Fruit fly (Drosophila melanogaster) whole organism, embryonic: ENCODE measurements around the gene CG33932.
A peak's percentile ranks its signal among the peaks of the same experiment; 100 is the strongest.

Source experiments
- Ada2b ChIP-seq: fragments of 200-800 bp; sonication (Bioruptor generic); IDR thresholded peaks from 2 replicates; pipeline ENCODE4 v1.3.6; 2022; ENCODE audit warnings: missing biosample characterization, missing genetic modification characterization
- Bgb ChIP-seq: fragments of 200-800 bp; sonication (Bioruptor generic); IDR thresholded peaks from 2 replicates; pipeline ENCODE4 v1.3.6; 2022; ENCODE audit warnings: missing biosample characterization, missing genetic modification characterization; ENCODE audit not compliant: partially characterized antibody
- CG10274 ChIP-seq: fragments of 200-800 bp; sonication (Bioruptor generic); optimal IDR thresholded peaks from 3 replicates; lab custom pipeline; 2017; ENCODE audit warnings: missing biosample characterization, mild to moderate bottlenecking, missing genetic modification characterization
- CG10654 ChIP-seq: fragments of 200-800 bp; sonication (Bioruptor generic); optimal IDR thresholded peaks from 2 replicates; lab custom pipeline; 2016; ENCODE audit warnings: missing biosample characterization, missing genetic modification characterization
- CG12659 ChIP-seq: fragments of 200-800 bp; sonication (Bioruptor generic); optimal IDR thresholded peaks from 3 replicates; lab custom pipeline; 2017; ENCODE audit warnings: mild to moderate bottlenecking, missing biosample characterization, missing genetic modification reagents, missing genetic modification characterization
- CG13894 ChIP-seq: fragments of 200-800 bp; sonication (Bioruptor generic); optimal IDR thresholded peaks from 3 replicates; lab custom pipeline; 2018; ENCODE audit warnings: missing biosample characterization, mild to moderate bottlenecking, missing genetic modification characterization, moderate library complexity
- CG17186 ChIP-seq: fragments of 200-800 bp; sonication (Bioruptor generic); optimal IDR thresholded peaks from 3 replicates; lab custom pipeline; 2017; ENCODE audit warnings: missing biosample characterization, missing genetic modification reagents, missing genetic modification characterization
- CG18011 ChIP-seq: fragments of 200-800 bp; sonication (Bioruptor generic); optimal IDR thresholded peaks from 2 replicates; lab custom pipeline; 2017; ENCODE audit warnings: missing biosample characterization, missing genetic modification characterization, mild to moderate bottlenecking, moderate library complexity, missing genotype
- CG30020 ChIP-seq: fragments of 200-800 bp; optimal IDR thresholded peaks from 2 replicates; lab custom pipeline; 2019; ENCODE audit warnings: missing biosample characterization, mild to moderate bottlenecking, missing genetic modification characterization, moderate library complexity
- CG30403 ChIP-seq: fragments of 200-800 bp; sonication (Bioruptor generic); optimal IDR thresholded peaks from 3 replicates; lab custom pipeline; 2016; ENCODE audit warnings: missing biosample characterization, missing genetic modification characterization
- CG34422 ChIP-seq: fragments of 200-800 bp; sonication (Bioruptor generic); IDR thresholded peaks from 3 replicates; pipeline ENCODE4 v1.3.6; 2022; ENCODE audit warnings: missing biosample characterization, missing genetic modification characterization
- CG4360 ChIP-seq: fragments of 200-800 bp; sonication (Bioruptor generic); IDR thresholded peaks from 2 replicates; pipeline ENCODE4 v1.3.6; 2022; ENCODE audit warnings: missing biosample characterization, missing genetic modification characterization
- CG6791 ChIP-seq: fragments of 200-800 bp; sonication (Bioruptor generic); IDR thresholded peaks from 3 replicates; pipeline ENCODE4 v1.3.6; 2022; ENCODE audit warnings: missing biosample characterization, missing genetic modification characterization; ENCODE audit not compliant: partially characterized antibody
- CG8290 ChIP-seq, 3 experiments: fragments of 200-800 bp; sonication (Bioruptor generic); optimal IDR thresholded peaks; 2 replicates each; lab custom pipeline; 2016 to 2019; ENCODE audit warnings: missing biosample characterization in 3 of 3, missing genetic modification characterization in 3 of 3, mild to moderate bottlenecking in 2 of 3, moderate library complexity in 1 of 3
- CG8388 ChIP-seq: fragments of 200-800 bp; sonication (Bioruptor generic); optimal IDR thresholded peaks from 2 replicates; lab custom pipeline; 2019; ENCODE audit warnings: missing biosample characterization, mild to moderate bottlenecking, missing genetic modification characterization, moderate library complexity
- CG8765 ChIP-seq: fragments of 200-800 bp; sonication (Bioruptor generic); IDR thresholded peaks from 2 replicates; pipeline ENCODE4 v1.3.6; 2022; ENCODE audit warnings: missing biosample characterization, missing genetic modification characterization
- Dp ChIP-seq: fragments of 200-800 bp; sonication (Bioruptor generic); optimal IDR thresholded peaks from 2 replicates; lab custom pipeline; 2018; ENCODE audit warnings: missing biosample characterization, mild to moderate bottlenecking, missing genetic modification characterization, moderate library complexity
- ERR ChIP-seq: fragments of 200-800 bp; sonication (Bioruptor generic); optimal IDR thresholded peaks from 2 replicates; lab custom pipeline; 2016; ENCODE audit warnings: missing biosample characterization, missing genetic modification characterization
- Fer3 ChIP-seq: fragments of 200-800 bp; sonication (Bioruptor generic); optimal IDR thresholded peaks from 2 replicates; lab custom pipeline; 2018; ENCODE audit warnings: missing biosample characterization, mild to moderate bottlenecking, missing genetic modification characterization, moderate library complexity
- Hmr ChIP-seq: fragments of 200-800 bp; sonication (Bioruptor generic); optimal IDR thresholded peaks from 3 replicates; lab custom pipeline; 2017; ENCODE audit warnings: mild to moderate bottlenecking, missing biosample characterization, missing genetic modification reagents, missing genetic modification characterization
- Hr3 ChIP-seq: fragments of 200-800 bp; sonication (Bioruptor generic); optimal IDR thresholded peaks from 3 replicates; lab custom pipeline; 2016; ENCODE audit warnings: missing biosample characterization, missing genetic modification characterization
- Lhr ChIP-seq: fragments of 200-800 bp; sonication (Bioruptor generic); optimal IDR thresholded peaks from 3 replicates; lab custom pipeline; 2017; ENCODE audit warnings: mild to moderate bottlenecking, missing biosample characterization, missing genetic modification reagents, missing genetic modification characterization
- MBD-R2 ChIP-seq: fragments of 200-800 bp; sonication (Bioruptor generic); IDR thresholded peaks from 2 replicates; pipeline ENCODE4 v1.3.6; 2022; ENCODE audit warnings: missing biosample characterization, missing genetic modification characterization
- MESR4 ChIP-seq: fragments of 200-800 bp; sonication (Bioruptor generic); optimal IDR thresholded peaks from 2 replicates; lab custom pipeline; 2018; ENCODE audit warnings: missing biosample characterization, mild to moderate bottlenecking, missing genetic modification characterization, moderate library complexity
- Ptx1 ChIP-seq: fragments of 200-800 bp; sonication (Bioruptor generic); IDR thresholded peaks from 2 replicates; pipeline ENCODE4 v1.3.6; 2022; ENCODE audit warnings: missing biosample characterization, missing genetic modification characterization
- Taf1 ChIP-seq: fragments of 200-800 bp; sonication (Bioruptor generic); IDR thresholded peaks from 2 replicates; pipeline ENCODE4 v1.3.6; 2022; ENCODE audit warnings: missing biosample characterization, missing genetic modification characterization
- YL-1 ChIP-seq: fragments of 200-800 bp; sonication (Bioruptor generic); optimal IDR thresholded peaks from 3 replicates; lab custom pipeline; 2017; ENCODE audit warnings: missing biosample characterization, mild to moderate bottlenecking, missing genetic modification characterization
- al ChIP-seq: fragments of 200-800 bp; sonication (Bioruptor generic); IDR thresholded peaks from 2 replicates; pipeline ENCODE4 v1.3.6; 2022; ENCODE audit warnings: missing biosample characterization, missing genetic modification characterization
- ato ChIP-seq: fragments of 200-800 bp; sonication (Bioruptor generic); IDR thresholded peaks from 2 replicates; pipeline ENCODE4 v1.3.6; 2022; ENCODE audit warnings: missing biosample characterization, missing genetic modification characterization; ENCODE audit not compliant: partially characterized antibody
- bcd ChIP-seq: fragments of 200-800 bp; sonication (Bioruptor generic); optimal IDR thresholded peaks from 2 replicates; lab custom pipeline; 2017; ENCODE audit warnings: missing biosample characterization, mild to moderate bottlenecking, missing genetic modification characterization
- croc ChIP-seq: fragments of 200-800 bp; sonication (Bioruptor generic); conservative IDR thresholded peaks from 3 replicates; pipeline ENCODE4 v1.3.6; 2022; ENCODE audit warnings: missing biosample characterization, missing genetic modification characterization
- ems ChIP-seq: fragments of 200-800 bp; sonication (Bioruptor generic); optimal IDR thresholded peaks from 3 replicates; lab custom pipeline; 2016; ENCODE audit warnings: missing biosample characterization, missing genetic modification characterization
- ewg ChIP-seq: fragments of 200-800 bp; sonication (Bioruptor generic); optimal IDR thresholded peaks from 3 replicates; lab custom pipeline; 2017; ENCODE audit warnings: mild to moderate bottlenecking, missing biosample characterization, missing genetic modification reagents, missing genetic modification characterization
- fd102C ChIP-seq: fragments of 200-800 bp; sonication (Bioruptor generic); optimal IDR thresholded peaks from 2 replicates; lab custom pipeline; 2018; ENCODE audit warnings: missing biosample characterization, mild to moderate bottlenecking, missing genetic modification characterization, moderate library complexity
- gcm ChIP-seq: fragments of 200-800 bp; sonication (Bioruptor generic); optimal IDR thresholded peaks from 2 replicates; lab custom pipeline; 2019; ENCODE audit warnings: missing biosample characterization, mild to moderate bottlenecking, missing genetic modification characterization, moderate library complexity
- gfzf ChIP-seq: fragments of 200-800 bp; sonication (Bioruptor generic); optimal IDR thresholded peaks from 2 replicates; lab custom pipeline; 2016; ENCODE audit warnings: missing biosample characterization, mild to moderate bottlenecking, missing genetic modification characterization, moderate library complexity
- grn ChIP-seq: fragments of 200-800 bp; sonication (Bioruptor generic); optimal IDR thresholded peaks from 3 replicates; lab custom pipeline; 2017; ENCODE audit warnings: missing biosample characterization, missing genetic modification characterization
- gt ChIP-seq: fragments of 200-800 bp; sonication (Bioruptor generic); IDR thresholded peaks from 2 replicates; pipeline ENCODE4 v1.3.6; 2022; ENCODE audit warnings: missing biosample characterization, missing genetic modification characterization
- ind ChIP-seq: fragments of 200-800 bp; sonication (Bioruptor generic); optimal IDR thresholded peaks from 3 replicates; lab custom pipeline; 2016; ENCODE audit warnings: missing biosample characterization, missing genetic modification characterization
- lilli ChIP-seq: fragments of 200-800 bp; sonication (Bioruptor generic); optimal IDR thresholded peaks from 3 replicates; lab custom pipeline; 2016; ENCODE audit warnings: missing biosample characterization, missing genetic modification characterization
- mld ChIP-seq: fragments of 200-800 bp; sonication (Bioruptor generic); IDR thresholded peaks from 3 replicates; pipeline ENCODE4 v1.3.6; 2022; ENCODE audit warnings: missing biosample characterization, missing genetic modification characterization; ENCODE audit not compliant: partially characterized antibody
- nmo ChIP-seq: fragments of 200-800 bp; sonication (Bioruptor generic); optimal IDR thresholded peaks from 2 replicates; lab custom pipeline; 2018; ENCODE audit warnings: missing biosample characterization, mild to moderate bottlenecking, missing genetic modification characterization, moderate library complexity
- pan ChIP-seq, 4 experiments: fragments of >200 bp in 3 of 4; fragments of 200-800 bp in 1 of 4; sonication (Bioruptor generic) in 1 of 4; optimal IDR thresholded peaks in 3 of 4; IDR thresholded peaks in 1 of 4; 2 replicates each; pipeline versions ENCODE4 v1.3.6 to Lab custom; 2017 to 2022; ENCODE audit warnings: missing biosample characterization in 2 of 4, missing genetic modification characterization in 2 of 4, mixed read lengths in 1 of 4
- sima ChIP-seq: fragments of 200-800 bp; sonication (Bioruptor generic); optimal IDR thresholded peaks from 2 replicates; lab custom pipeline; 2016; ENCODE audit warnings: missing biosample characterization, missing genetic modification characterization
- slp2 ChIP-seq: fragments of 200-800 bp; sonication (Bioruptor generic); optimal IDR thresholded peaks from 2 replicates; lab custom pipeline; 2016; ENCODE audit warnings: missing biosample characterization, missing genetic modification characterization
- sqz ChIP-seq: fragments of 200-800 bp; sonication (Bioruptor generic); optimal IDR thresholded peaks from 3 replicates; lab custom pipeline; 2018; ENCODE audit warnings: missing biosample characterization, mild to moderate bottlenecking, missing genetic modification characterization
- unpg ChIP-seq: fragments of 200-800 bp; sonication (Bioruptor generic); optimal IDR thresholded peaks from 3 replicates; lab custom pipeline; 2018; ENCODE audit warnings: missing biosample characterization, mild to moderate bottlenecking, missing genetic modification characterization, moderate library complexity
- yki ChIP-seq: fragments of >200 bp; optimal IDR thresholded peaks from 3 replicates; lab custom pipeline; 2018
- zen ChIP-seq: fragments of 200-800 bp; sonication (Bioruptor generic); optimal IDR thresholded peaks from 3 replicates; lab custom pipeline; 2018; ENCODE audit warnings: missing biosample characterization, mild to moderate bottlenecking, missing genetic modification characterization, moderate library complexity
- zfh2 ChIP-seq: fragments of 200-800 bp; sonication (Bioruptor generic); optimal IDR thresholded peaks from 2 replicates; lab custom pipeline; 2016; ENCODE audit warnings: missing biosample characterization, missing genetic modification characterization

The CG33932 gene

dm6 chrX:19730844-19731243 lies 13.4 kb upstream of the CG33932 start, which contains the start of gene AP-1-2beta (continued):
- no peak for TF ChIP-seq CG34422 (GFP tag; lab: Robert Waterston, UW)
- TF ChIP-seq Taf1: no peak
- TF ChIP-seq Hr3: no peak
- TF ChIP-seq CG6791 (GFP tag; lab: Robert Waterston, UW): peak; percentile 72; the same call in 2 of the 3 replicates
- no peak for TF ChIP-seq bcd (GFP tag; lab: Kevin White, UChicago)
- TF ChIP-seq MESR4: peak; percentile 89
- TF ChIP-seq YL-1: peak; percentile 70
- 0 out of 2 replicates have a peak, but pooled peaks have one; percentile 47 for TF ChIP-seq ato (GFP tag; lab: Robert Waterston, UW)
- TF ChIP-seq Ptx1 (GFP tag; lab: Robert Waterston, UW): no peak
- TF ChIP-seq CG13894 (tag; lab: Kevin White, UChicago): no peak
- TF ChIP-seq Hmr (GFP tag; lab: Kevin White, UChicago): no peak
- TF ChIP-seq grn: no peak
- no peak for TF ChIP-seq CG10274 (GFP tag; lab: Kevin White, UChicago)
- no peak for TF ChIP-seq zfh2
- TF ChIP-seq lilli (GFP tag; lab: Kevin White, UChicago): no peak
- TF ChIP-seq CG4360: no peak
- TF ChIP-seq CG8765 (GFP tag; lab: Robert Waterston, UW): no peak
- no peak for TF ChIP-seq CG8388 (GFP tag; lab: Kevin White, UChicago)
- TF ChIP-seq gcm (GFP tag; lab: Kevin White, UChicago): no peak
- peak; percentile 21 for TF ChIP-seq CG12659 (GFP tag; lab: Kevin White, UChicago)
- TF ChIP-seq fd102C (GFP tag; lab: Kevin White, UChicago): no peak
- no peak for TF ChIP-seq CG30403
- no peak for TF ChIP-seq ems (GFP tag; lab: Kevin White, UChicago)
- no peak for TF ChIP-seq croc (GFP tag; lab: Robert Waterston, UW)
- no peak for TF ChIP-seq al (GFP tag; lab: Robert Waterston, UW)
- TF ChIP-seq CG10654 (GFP tag; lab: Kevin White, UChicago): no peak
- TF ChIP-seq yki (lab: Kevin White, UChicago): no peak
- TF ChIP-seq sqz (GFP tag; lab: Kevin White, UChicago): no peak
- peak; percentile 78 for TF ChIP-seq gfzf (GFP tag; lab: Kevin White, UChicago)
- no peak for TF ChIP-seq unpg (GFP tag; lab: Kevin White, UChicago)
- TF ChIP-seq nmo (GFP tag; lab: Kevin White, UChicago): peak; percentile 8
- no peak for TF ChIP-seq ERR (GFP tag; lab: Kevin White, UChicago)
- TF ChIP-seq CG30020 (tag; lab: Kevin White, UChicago): peak; percentile 28
- TF ChIP-seq CG8290 (GFP tag; optimal IDR thresholded peaks at IDR 0.05; lab: Kevin White, UChicago): peak; percentile 20
- TF ChIP-seq CG8290 (tag; optimal IDR thresholded peaks at IDR 0.05; lab: Kevin White, UChicago): no peak
- no peak for TF ChIP-seq slp2 (GFP tag; lab: Kevin White, UChicago)
- TF ChIP-seq CG17186 (GFP tag; lab: Kevin White, UChicago): no peak
- no peak for TF ChIP-seq ewg (GFP tag; lab: Kevin White, UChicago)
- TF ChIP-seq mld (GFP tag; lab: Robert Waterston, UW): peak; percentile 54; the same call in 1 of the 3 replicates
- no peak for TF ChIP-seq CG18011 (GFP tag; lab: Kevin White, UChicago)
- no peak for TF ChIP-seq Ada2b (GFP tag; lab: Robert Waterston, UW)
- TF ChIP-seq pan (optimal IDR thresholded peaks at IDR 0.05; lab: Kevin White, UChicago): no peak
- no peak for TF ChIP-seq pan (GFP tag; optimal IDR thresholded peaks at IDR 0.05 in 1 of 2, IDR thresholded peaks at IDR 0.05 in 1 of 2)
- no peak for TF ChIP-seq sima
- no peak for TF ChIP-seq Bgb (GFP tag; lab: Robert Waterston, UW)
- TF ChIP-seq ind: no peak
- TF ChIP-seq Fer3 (tag; lab: Kevin White, UChicago): no peak
- peak; percentile 68 for TF ChIP-seq Dp (GFP tag; lab: Kevin White, UChicago)
- peak; percentile 11 for TF ChIP-seq Lhr (GFP tag; lab: Kevin White, UChicago)
- TF ChIP-seq zen (tag; lab: Kevin White, UChicago): no peak
- TF ChIP-seq gt (GFP tag; lab: Robert Waterston, UW): no peak
- TF ChIP-seq MBD-R2: peak; percentile 44; the same call in 1 of the 2 replicates
